Fruit fly (Drosophila melanogaster) whole organism, embryonic: Measurements from ENCODE around the gene Bhmt.
A peak's percentile ranks its signal among the peaks of the same experiment; 100 is the strongest.

Experiments used
- Adf1 ChIP-seq: fragments of 200-800 bp; sonication (Bioruptor generic); IDR thresholded peaks from 2 replicates; pipeline ENCODE4 v1.3.6; 2022; ENCODE audit warnings: missing biosample characterization, missing genetic modification characterization
- Aef1 ChIP-seq: fragments of 200-800 bp; sonication (Bioruptor generic); IDR thresholded peaks from 3 replicates; pipeline ENCODE4 v1.3.6; 2022; ENCODE audit warnings: missing biosample characterization, missing genetic modification characterization
- Bgb ChIP-seq: fragments of 200-800 bp; sonication (Bioruptor generic); IDR thresholded peaks from 2 replicates; pipeline ENCODE4 v1.3.6; 2022; ENCODE audit warnings: missing biosample characterization, missing genetic modification characterization; ENCODE audit not compliant: partially characterized antibody
- CG11560 ChIP-seq: fragments of 200-800 bp; sonication (Bioruptor generic); IDR thresholded peaks from 3 replicates; pipeline ENCODE4 v1.3.6; 2022; ENCODE audit warnings: missing biosample characterization, missing genetic modification characterization
- CG11723 ChIP-seq: fragments of 200-800 bp; sonication (Bioruptor generic); optimal IDR thresholded peaks from 2 replicates; lab custom pipeline; 2017; ENCODE audit warnings: missing biosample characterization, mild to moderate bottlenecking, missing genetic modification characterization
- CG12391 ChIP-seq: fragments of 200-800 bp; sonication (Bioruptor generic); optimal IDR thresholded peaks from 3 replicates; lab custom pipeline; 2018; ENCODE audit warnings: missing biosample characterization, mild to moderate bottlenecking, missing genetic modification characterization, moderate library complexity
- CG14965 ChIP-seq: fragments of 200-800 bp; sonication (Bioruptor generic); optimal IDR thresholded peaks from 2 replicates; lab custom pipeline; 2016; ENCODE audit warnings: missing biosample characterization, missing genetic modification characterization, borderline replicate concordance
- CG17612 ChIP-seq: fragments of 200-800 bp; sonication (Bioruptor generic); IDR thresholded peaks from 2 replicates; pipeline ENCODE4 v1.3.6; 2022; ENCODE audit warnings: missing biosample characterization, missing genetic modification characterization
- CG17802 ChIP-seq: fragments of 200-800 bp; sonication (Bioruptor generic); optimal IDR thresholded peaks from 2 replicates; lab custom pipeline; 2018; ENCODE audit warnings: missing biosample characterization, mild to moderate bottlenecking, missing genetic modification characterization, moderate library complexity
- CG2116 ChIP-seq: fragments of 200-800 bp; sonication (Bioruptor generic); optimal IDR thresholded peaks from 3 replicates; lab custom pipeline; 2018; ENCODE audit warnings: missing biosample characterization, mild to moderate bottlenecking, missing genetic modification characterization
- CG2712 ChIP-seq: fragments of 200-800 bp; optimal IDR thresholded peaks from 3 replicates; lab custom pipeline; 2019; ENCODE audit warnings: missing biosample characterization, mild to moderate bottlenecking, missing genetic modification characterization, moderate library complexity
- CG32772 ChIP-seq: fragments of 200-800 bp; sonication (Bioruptor generic); IDR thresholded peaks from 2 replicates; pipeline ENCODE4 v1.3.6; 2022; ENCODE audit warnings: missing biosample characterization, missing genetic modification characterization
- CG6272 ChIP-seq: fragments of 200-800 bp; sonication (Bioruptor generic); IDR thresholded peaks from 2 replicates; pipeline ENCODE4 v1.3.6; 2022; ENCODE audit warnings: missing biosample characterization, missing genetic modification characterization
- CG6689 ChIP-seq: fragments of 200-800 bp; sonication (Bioruptor generic); IDR thresholded peaks from 2 replicates; pipeline ENCODE4 v1.3.6; 2022; ENCODE audit warnings: missing biosample characterization, missing genetic modification characterization
- CG7963 ChIP-seq: fragments of 200-800 bp; sonication (Bioruptor generic); IDR thresholded peaks from 3 replicates; pipeline ENCODE4 v1.3.6; 2022; ENCODE audit warnings: missing biosample characterization, missing genetic modification characterization; ENCODE audit not compliant: partially characterized antibody
- CkIIα-i1 ChIP-seq: fragments of 200-800 bp; sonication (Bioruptor generic); IDR thresholded peaks from 2 replicates; pipeline ENCODE4 v1.3.6; 2022; ENCODE audit warnings: missing biosample characterization, missing genetic modification characterization
- Deaf1 ChIP-seq: fragments of 200-800 bp; optimal IDR thresholded peaks from 3 replicates; lab custom pipeline; 2019; ENCODE audit warnings: missing biosample characterization, mild to moderate bottlenecking, missing genetic modification characterization, moderate library complexity
- Dp ChIP-seq: fragments of 200-800 bp; sonication (Bioruptor generic); optimal IDR thresholded peaks from 2 replicates; lab custom pipeline; 2018; ENCODE audit warnings: missing biosample characterization, mild to moderate bottlenecking, missing genetic modification characterization, moderate library complexity
- Ets65A ChIP-seq: fragments of 200-800 bp; sonication (Bioruptor generic); peaks from one replicate; lab custom pipeline; 2016; ENCODE audit warnings: missing biosample characterization, missing genetic modification characterization
- HmgZ ChIP-seq: fragments of 200-800 bp; sonication (Bioruptor generic); optimal IDR thresholded peaks from 2 replicates; lab custom pipeline; 2018; ENCODE audit warnings: missing biosample characterization, mild to moderate bottlenecking, missing genetic modification characterization
- Hr51 ChIP-seq, 2 experiments: fragments of 200-800 bp; sonication (Bioruptor generic); optimal IDR thresholded peaks; 2 replicates in 1 of 2; 3 replicates in 1 of 2; lab custom pipeline; 2016 to 2018; ENCODE audit warnings: missing biosample characterization in 2 of 2, missing genetic modification characterization in 2 of 2, mild to moderate bottlenecking in 1 of 2, moderate library complexity in 1 of 2
- MTF-1 ChIP-seq: fragments of 200-800 bp; sonication (Bioruptor generic); optimal IDR thresholded peaks from 2 replicates; lab custom pipeline; 2018; ENCODE audit warnings: missing biosample characterization, mild to moderate bottlenecking, missing genetic modification characterization, borderline replicate concordance
- NC2β ChIP-seq: fragments of 200-800 bp; sonication (Bioruptor generic); optimal IDR thresholded peaks from 2 replicates; lab custom pipeline; 2016; ENCODE audit warnings: missing biosample characterization, missing genetic modification characterization
- Sox100B ChIP-seq: fragments of 200-800 bp; sonication (Bioruptor generic); optimal IDR thresholded peaks from 3 replicates; lab custom pipeline; 2018; ENCODE audit warnings: missing biosample characterization, mild to moderate bottlenecking, missing genetic modification characterization
- Sry-β ChIP-seq: fragments of 200-800 bp; sonication (Bioruptor generic); optimal IDR thresholded peaks from 2 replicates; lab custom pipeline; 2018; ENCODE audit warnings: missing biosample characterization, mild to moderate bottlenecking, missing genetic modification characterization, moderate library complexity
- Sry-δ ChIP-seq: fragments of 200-800 bp; sonication (Bioruptor generic); optimal IDR thresholded peaks from 2 replicates; lab custom pipeline; 2016; ENCODE audit warnings: missing biosample characterization, missing genetic modification characterization
- Ssrp ChIP-seq: fragments of 200-800 bp; sonication (Bioruptor generic); optimal IDR thresholded peaks from 2 replicates; lab custom pipeline; 2018; ENCODE audit warnings: missing biosample characterization, mild to moderate bottlenecking, missing genetic modification characterization, moderate library complexity
- Taf1 ChIP-seq: fragments of 200-800 bp; sonication (Bioruptor generic); IDR thresholded peaks from 2 replicates; pipeline ENCODE4 v1.3.6; 2022; ENCODE audit warnings: missing biosample characterization, missing genetic modification characterization
- YL-1 ChIP-seq: fragments of 200-800 bp; sonication (Bioruptor generic); optimal IDR thresholded peaks from 3 replicates; lab custom pipeline; 2017; ENCODE audit warnings: missing biosample characterization, mild to moderate bottlenecking, missing genetic modification characterization
- cg ChIP-seq: fragments of 200-800 bp; sonication (Bioruptor generic); optimal IDR thresholded peaks from 3 replicates; lab custom pipeline; 2019; ENCODE audit warnings: missing biosample characterization, mild to moderate bottlenecking, missing genetic modification characterization, moderate library complexity
- gcm2 ChIP-seq: fragments of 200-800 bp; sonication (Bioruptor generic); optimal IDR thresholded peaks from 2 replicates; lab custom pipeline; 2016; ENCODE audit warnings: missing biosample characterization, missing genetic modification characterization
- hth ChIP-seq: fragments of >200 bp; optimal IDR thresholded peaks from 2 replicates; lab custom pipeline; 2017; ENCODE audit warnings: inconsistent platforms
- lov ChIP-seq, 2 experiments: fragments of 200-800 bp in 1 of 2; fragments of >200 bp in 1 of 2; sonication (Bioruptor generic) in 1 of 2; IDR thresholded peaks in 1 of 2; optimal IDR thresholded peaks in 1 of 2; 2 replicates in 1 of 2; 3 replicates in 1 of 2; pipeline versions ENCODE4 v1.3.6 to Lab custom; 2017 to 2022; ENCODE audit warnings: missing biosample characterization in 1 of 2, missing genetic modification characterization in 1 of 2
- mam ChIP-seq: fragments of 200-800 bp; sonication (Bioruptor generic); optimal IDR thresholded peaks from 3 replicates; lab custom pipeline; 2016; ENCODE audit warnings: missing biosample characterization, missing genetic modification characterization
- mirr ChIP-seq: fragments of 200-800 bp; sonication (Bioruptor generic); optimal IDR thresholded peaks from 3 replicates; lab custom pipeline; 2018; ENCODE audit warnings: missing biosample characterization, mild to moderate bottlenecking, missing genetic modification characterization
- oc ChIP-seq: fragments of 200-800 bp; sonication (Bioruptor generic); optimal IDR thresholded peaks from 2 replicates; lab custom pipeline; 2018; ENCODE audit warnings: missing biosample characterization, mild to moderate bottlenecking, missing genetic modification characterization, moderate library complexity
- odd ChIP-seq: fragments of 200-800 bp; sonication (Bioruptor generic); optimal IDR thresholded peaks from 2 replicates; lab custom pipeline; 2017; ENCODE audit warnings: missing biosample characterization, mild to moderate bottlenecking, missing genetic modification characterization
- row ChIP-seq: fragments of 200-800 bp; sonication (Bioruptor generic); IDR thresholded peaks from 3 replicates; pipeline ENCODE4 v1.3.6; 2022; ENCODE audit warnings: missing biosample characterization, missing genetic modification characterization
- sisA ChIP-seq: fragments of 200-800 bp; sonication (Bioruptor generic); IDR thresholded peaks from 2 replicates; pipeline ENCODE4 v1.3.6; 2022; ENCODE audit warnings: missing biosample characterization, missing genetic modification characterization
- ssp ChIP-seq: fragments of 200-800 bp; sonication (Bioruptor generic); IDR thresholded peaks from 2 replicates; pipeline ENCODE4 v1.3.6; 2022; ENCODE audit warnings: missing biosample characterization, missing genetic modification characterization
- tgo ChIP-seq: fragments of 200-800 bp; sonication (Bioruptor generic); IDR thresholded peaks from 3 replicates; pipeline ENCODE4 v1.3.6; 2022; ENCODE audit warnings: missing biosample characterization, missing genetic modification characterization
- tin ChIP-seq: fragments of 200-800 bp; sonication (Bioruptor generic); optimal IDR thresholded peaks from 3 replicates; lab custom pipeline; 2016; ENCODE audit warnings: missing biosample characterization, missing genetic modification characterization
- tll ChIP-seq, 2 experiments: fragments of 200-800 bp in 1 of 2; fragments of >200 bp in 1 of 2; sonication (Bioruptor generic) in 1 of 2; optimal IDR thresholded peaks; 2 replicates each; lab custom pipeline; 2017 to 2019; ENCODE audit warnings: missing biosample characterization in 2 of 2, missing genetic modification characterization in 2 of 2, mild to moderate bottlenecking in 1 of 2, moderate library complexity in 1 of 2
- tup ChIP-seq: fragments of 200-800 bp; sonication (Bioruptor generic); optimal IDR thresholded peaks from 2 replicates; lab custom pipeline; 2016; ENCODE audit warnings: missing biosample characterization, mild to moderate bottlenecking, missing genetic modification characterization, moderate library complexity
- zen2 ChIP-seq: fragments of 200-800 bp; sonication (Bioruptor generic); IDR thresholded peaks from 3 replicates; pipeline ENCODE4 v1.3.6; 2022; ENCODE audit warnings: missing biosample characterization, missing genetic modification characterization; ENCODE audit not compliant: partially characterized antibody

Bhmt gene

DNA sequence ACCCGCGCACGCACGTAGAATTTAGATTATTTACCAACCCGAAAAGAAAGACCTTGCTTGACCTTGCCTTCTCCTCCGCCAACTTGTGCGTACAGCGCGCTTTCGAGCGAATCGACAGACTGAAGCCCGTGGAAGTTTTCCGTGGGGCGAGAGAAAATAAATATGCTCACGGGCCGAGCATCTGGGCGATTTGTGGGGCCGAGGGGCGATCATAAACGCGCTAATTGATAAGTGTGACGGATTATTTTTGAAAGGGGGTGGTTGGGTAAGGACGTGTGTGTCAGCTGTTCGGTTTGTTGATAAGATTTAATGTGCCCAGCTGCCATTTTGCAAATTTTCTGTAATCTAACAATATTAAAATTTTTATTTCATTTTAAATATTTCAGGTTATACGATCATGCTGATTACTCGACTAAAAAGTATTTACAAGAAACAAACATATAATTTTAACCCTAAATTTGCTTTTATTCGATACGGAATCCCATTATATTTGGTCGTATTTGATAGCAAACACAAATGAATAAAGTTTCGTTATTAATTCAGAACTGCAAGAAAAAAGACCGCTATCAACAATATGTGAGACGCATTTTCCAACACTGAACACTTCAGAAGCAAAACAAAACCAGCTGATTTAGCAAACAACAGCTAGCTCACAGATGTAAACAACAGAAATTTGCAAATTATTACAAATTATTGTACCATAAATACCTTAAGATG is 17.1 kb upstream of the Bhmt start, which contains the start of the genes L2HGDH and CG10431 (continued):
- TF ChIP-seq Bgb (GFP tag; lab: Robert Waterston, UW) (peak; percentile 30; the same call in 1 of the 2 replicates), HmgZ (peak; percentile 51), hth (lab: Kevin White, UChicago) (no peak), Deaf1 (tag; lab: Kevin White, UChicago) (peak; percentile 85), ssp (GFP tag; lab: Robert Waterston, UW) (no peak), tup (peak; percentile 30)
- TF ChIP-seq, all 482 proteins: peak for 268

DNA sequence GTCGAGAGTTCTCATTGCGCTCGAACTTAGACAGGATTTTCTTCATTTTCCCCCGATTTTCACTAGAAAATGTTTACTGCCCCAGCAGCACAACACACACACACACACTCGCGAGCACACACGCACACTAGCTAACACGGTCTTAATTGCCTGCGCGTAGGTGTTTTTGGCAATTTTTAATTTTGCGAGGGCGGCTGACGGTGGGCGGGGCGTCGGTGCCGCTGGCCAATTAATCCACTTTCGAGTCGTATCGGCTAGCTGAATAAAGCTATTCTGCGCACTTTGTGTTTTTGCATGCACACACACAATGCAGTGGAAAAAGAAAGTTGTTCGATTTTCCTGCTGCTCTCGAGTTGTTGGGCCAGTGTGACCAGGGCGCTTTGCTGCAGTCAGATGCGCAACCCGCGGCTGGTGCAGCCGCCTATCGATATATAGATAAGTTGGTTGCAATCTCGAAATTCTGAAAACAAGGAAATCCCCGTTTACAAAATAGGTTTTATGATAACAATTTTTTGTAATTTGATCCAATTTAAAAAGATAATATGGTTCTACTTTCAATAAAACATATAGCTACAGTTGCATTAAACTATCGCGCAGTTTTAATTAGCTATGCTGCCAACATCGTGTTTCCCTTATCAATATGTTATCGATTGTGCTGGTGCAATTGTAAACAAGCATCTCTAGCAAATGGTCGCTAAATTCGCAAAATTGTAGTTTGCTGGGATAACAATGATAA is 11.4 kb upstream of the Bhmt start, which contains the start of the genes Nak and Tango6:
Gene Nak, minus strand, starts transcription at position 375 of the 736 bp plus-strand sequence.
Gene Tango6, plus strand, starts transcription at position 659 of the 736 bp plus-strand sequence.
- TF ChIP-seq CG6272 (GFP tag; lab: Robert Waterston, UW) (0 out of 2 replicates have a peak, but pooled peaks have one; percentile 21), CG11560 (tag; lab: Robert Waterston, UW) (no peak), Aef1 (GFP tag; lab: Robert Waterston, UW) (no peak), Sry-δ (GFP tag; lab: Kevin White, UChicago) (peak; percentile 96), oc (tag; lab: Kevin White, UChicago) (no peak), cg (GFP tag; lab: Kevin White, UChicago) (peak; percentile 87), zen2 (GFP tag; lab: Robert Waterston, UW) (peak; percentile 88; the same call in 2 of the 3 replicates), CG14965 (no peak), CkIIα-i1 (GFP tag; lab: Robert Waterston, UW) (no peak), mirr (GFP tag; lab: Kevin White, UChicago) (no peak), Sox100B (GFP tag; lab: Kevin White, UChicago) (peak; percentile 13), Deaf1 (tag; lab: Kevin White, UChicago) (no peak), NC2β (GFP tag; lab: Kevin White, UChicago) (peak; percentile 62), tin (GFP tag; lab: Kevin White, UChicago) (peak; percentile 27), CG2712 (tag; lab: Kevin White, UChicago) (peak; percentile 63), MTF-1 (no peak), CG2116 (GFP tag; lab: Kevin White, UChicago) (peak; percentile 95), mam (GFP tag; lab: Kevin White, UChicago) (peak; percentile 52), Sry-β (peak; percentile 83), YL-1 (GFP tag; lab: Kevin White, UChicago) (peak; percentile 45), odd (no peak), CG17802 (tag; lab: Kevin White, UChicago) (peak; percentile 48), Ets65A (peak; percentile 61), Ssrp (tag; lab: Kevin White, UChicago) (no peak), CG11723 (GFP tag; lab: Kevin White, UChicago) (no peak), tgo (GFP tag; lab: Robert Waterston, UW) (no peak), row (GFP tag; lab: Robert Waterston, UW) (peak; percentile 86), CG7963 (GFP tag; lab: Robert Waterston, UW) (peak; percentile 76), Adf1 (GFP tag; lab: Robert Waterston, UW) (no peak), CG6689 (GFP tag; lab: Robert Waterston, UW) (no peak), gcm2 (GFP tag; lab: Kevin White, UChicago) (no peak), tll (GFP tag; optimal IDR thresholded peaks at IDR 0.05; lab: Kevin White, UChicago) (peak; percentile 49 to 87), Dp (GFP tag; lab: Kevin White, UChicago) (peak; percentile 35), Hr51 (GFP tag; optimal IDR thresholded peaks at IDR 0.05; lab: Kevin White, UChicago) (peak in 1 of 2 experiments; percentile 18), lov (optimal IDR thresholded peaks at IDR 0.05; lab: Kevin White, UChicago) (no peak), lov (GFP tag; IDR thresholded peaks at IDR 0.05; lab: Robert Waterston, UW) (no peak), CG32772 (no peak), CG12391 (tag; lab: Kevin White, UChicago) (peak; percentile 63), Taf1 (GFP tag; lab: Robert Waterston, UW) (no peak), sisA (no peak), CG17612 (GFP tag; lab: Robert Waterston, UW) (no peak)
